Worm (Caenorhabditis elegans) whole organism, L4/young adult: Measurements from ENCODE around the gene nsph-3.2.

Experiments
- W03F9.2 ChIP-seq: fragments of 150-350 bp; optimal IDR thresholded peaks from 2 replicates; lab custom pipeline; 2014; ENCODE audit warnings: missing biosample characterization, missing genetic modification characterization
- dao-5 ChIP-seq: sonication (generic microtip); optimal IDR thresholded peaks from 2 replicates; lab custom pipeline; 2016; ENCODE audit warnings: missing genotype, missing genetic modification characterization, moderate library complexity, missing compliant biosample characterization
- him-1 ChIP-seq: sonication (generic microtip); optimal IDR thresholded peaks from 2 replicates; lab custom pipeline; 2016; ENCODE audit warnings: missing genotype, missing genetic modification reagents, missing genetic modification characterization, missing compliant biosample characterization

- TF ChIP-seq dao-5 (no peak), him-1 (tag; lab: Kevin White, UChicago) (no peak), W03F9.2 (no peak)
These were observed 42.8 kb downstream of the nsph-3.2 start, which contains the start of gene ttr-54 for ce11 chrIV:10155475-10155874.
